Fruit fly (Drosophila melanogaster) whole organism, embryonic: ENCODE results near the gene xmas.

Experiments
- CG10321 ChIP-seq: fragments of 200-800 bp; sonication (Bioruptor generic); IDR thresholded peaks from 2 replicates; pipeline ENCODE4 v1.3.6; 2022; ENCODE audit warnings: missing biosample characterization, missing genetic modification characterization
- CG14667 ChIP-seq: fragments of 200-800 bp; sonication (Bioruptor generic); IDR thresholded peaks from 2 replicates; pipeline ENCODE4 v1.3.6; 2022; ENCODE audit warnings: missing biosample characterization, missing genetic modification characterization
- CG1529 ChIP-seq: fragments of 200-800 bp; sonication (Bioruptor generic); optimal IDR thresholded peaks from 3 replicates; lab custom pipeline; 2018; ENCODE audit warnings: missing biosample characterization, missing genetic modification characterization
- CG15479 ChIP-seq: fragments of 200-800 bp; sonication (Bioruptor generic); optimal IDR thresholded peaks from 3 replicates; lab custom pipeline; 2019; ENCODE audit warnings: missing biosample characterization, mild to moderate bottlenecking, missing genetic modification characterization, moderate library complexity
- CG1832 ChIP-seq: fragments of 200-800 bp; sonication (Bioruptor generic); optimal IDR thresholded peaks from 2 replicates; lab custom pipeline; 2017; ENCODE audit warnings: missing biosample characterization, mild to moderate bottlenecking, missing genetic modification characterization, inconsistent platforms
- CG18476 ChIP-seq: fragments of 200-800 bp; sonication (Bioruptor generic); optimal IDR thresholded peaks from 2 replicates; lab custom pipeline; 2016; ENCODE audit warnings: missing biosample characterization, mild to moderate bottlenecking, missing genetic modification characterization
- CG2199 ChIP-seq: fragments of 200-800 bp; sonication (Bioruptor generic); IDR thresholded peaks from 3 replicates; pipeline ENCODE4 v1.3.6; 2022; ENCODE audit warnings: missing biosample characterization, missing genetic modification characterization
- CG3838 ChIP-seq: fragments of 200-800 bp; sonication (Bioruptor generic); optimal IDR thresholded peaks from 3 replicates; lab custom pipeline; 2016; ENCODE audit warnings: missing biosample characterization, missing genetic modification characterization
- CG4360 ChIP-seq: fragments of 200-800 bp; sonication (Bioruptor generic); IDR thresholded peaks from 2 replicates; pipeline ENCODE4 v1.3.6; 2022; ENCODE audit warnings: missing biosample characterization, missing genetic modification characterization
- CG6175 ChIP-seq: fragments of 200-800 bp; sonication (Bioruptor generic); IDR thresholded peaks from 3 replicates; pipeline ENCODE4 v1.3.6; 2022; ENCODE audit warnings: missing biosample characterization, missing genetic modification characterization
- CG6765 ChIP-seq: fragments of 200-800 bp; sonication (Bioruptor generic); optimal IDR thresholded peaks from 3 replicates; lab custom pipeline; 2017; ENCODE audit warnings: missing biosample characterization, mild to moderate bottlenecking, missing genetic modification characterization
- CG7745 ChIP-seq: fragments of 200-800 bp; sonication (Bioruptor generic); optimal IDR thresholded peaks from 2 replicates; lab custom pipeline; 2018; ENCODE audit warnings: missing biosample characterization, mild to moderate bottlenecking, missing genetic modification characterization, moderate library complexity
- CG8924 ChIP-seq: fragments of 200-800 bp; optimal IDR thresholded peaks from 3 replicates; lab custom pipeline; 2019; ENCODE audit warnings: missing biosample characterization, mild to moderate bottlenecking, missing genetic modification characterization, moderate library complexity
- Fer3 ChIP-seq: fragments of 200-800 bp; sonication (Bioruptor generic); optimal IDR thresholded peaks from 2 replicates; lab custom pipeline; 2018; ENCODE audit warnings: missing biosample characterization, mild to moderate bottlenecking, missing genetic modification characterization, moderate library complexity
- Hr78 ChIP-seq, 2 experiments: fragments of 200-800 bp in 1 of 2; fragments of >200 bp in 1 of 2; sonication (Bioruptor generic) in 1 of 2; optimal IDR thresholded peaks; 2 replicates each; lab custom pipeline; 2017 to 2019; ENCODE audit warnings: missing biosample characterization in 2 of 2, missing genetic modification characterization in 2 of 2, mild to moderate bottlenecking in 1 of 2, moderate library complexity in 1 of 2
- Med ChIP-seq: fragments of 200-800 bp; sonication (Bioruptor generic); peaks from one replicate; lab custom pipeline; 2016; ENCODE audit warnings: missing biosample characterization, missing genetic modification characterization, mild to moderate bottlenecking, inconsistent platforms, moderate library complexity
- NC2α ChIP-seq: fragments of 200-800 bp; sonication (Bioruptor generic); optimal IDR thresholded peaks from 2 replicates; lab custom pipeline; 2016; ENCODE audit warnings: missing biosample characterization, missing genetic modification characterization
- Sry-δ ChIP-seq: fragments of 200-800 bp; sonication (Bioruptor generic); optimal IDR thresholded peaks from 2 replicates; lab custom pipeline; 2016; ENCODE audit warnings: missing biosample characterization, missing genetic modification characterization
- Trl ChIP-seq, 3 experiments: fragments of >200 bp in 2 of 3; fragments of 200-800 bp in 1 of 3; sonication (Bioruptor generic) in 1 of 3; optimal IDR thresholded peaks; 2 replicates in 1 of 3; 3 replicates in 2 of 3; lab custom pipeline; 2016 to 2017; ENCODE audit warnings: missing biosample characterization in 1 of 3, missing genetic modification characterization in 1 of 3
- ac ChIP-seq: fragments of 200-800 bp; sonication (Bioruptor generic); optimal IDR thresholded peaks from 3 replicates; lab custom pipeline; 2017; ENCODE audit warnings: missing biosample characterization, mild to moderate bottlenecking, missing genetic modification characterization
- amos ChIP-seq: fragments of 200-800 bp; sonication (Bioruptor generic); IDR thresholded peaks from 2 replicates; pipeline ENCODE4 v1.3.6; 2022; ENCODE audit warnings: missing biosample characterization, missing genetic modification characterization; ENCODE audit not compliant: partially characterized antibody
- cg ChIP-seq: fragments of 200-800 bp; sonication (Bioruptor generic); optimal IDR thresholded peaks from 3 replicates; lab custom pipeline; 2019; ENCODE audit warnings: missing biosample characterization, mild to moderate bottlenecking, missing genetic modification characterization, moderate library complexity
- chm ChIP-seq: fragments of 200-800 bp; sonication (Bioruptor generic); IDR thresholded peaks from 2 replicates; pipeline ENCODE4 v1.3.6; 2022; ENCODE audit warnings: missing biosample characterization, missing genetic modification characterization
- ci ChIP-seq: fragments of 200-800 bp; sonication (Bioruptor generic); IDR thresholded peaks from 3 replicates; pipeline ENCODE4 v1.3.6; 2022; ENCODE audit warnings: missing biosample characterization, missing genetic modification characterization
- da ChIP-seq: fragments of 200-800 bp; sonication (Bioruptor generic); optimal IDR thresholded peaks from 2 replicates; lab custom pipeline; 2016; ENCODE audit warnings: missing biosample characterization, missing genetic modification characterization
- exex ChIP-seq: fragments of 200-800 bp; sonication (Bioruptor generic); optimal IDR thresholded peaks from 4 replicates; lab custom pipeline; 2018; ENCODE audit warnings: missing biosample characterization, mild to moderate bottlenecking, missing genetic modification characterization, moderate library complexity
- hbn ChIP-seq: fragments of 200-800 bp; sonication (Bioruptor generic); IDR thresholded peaks from 2 replicates; pipeline ENCODE4 v1.3.6; 2022; ENCODE audit warnings: missing biosample characterization, missing genetic modification characterization; ENCODE audit not compliant: partially characterized antibody
- insv ChIP-seq, 2 experiments: fragments of 200-800 bp; sonication (Bioruptor generic); optimal IDR thresholded peaks; 3 replicates each; lab custom pipeline; 2016 to 2018; ENCODE audit warnings: missing biosample characterization in 2 of 2, missing genetic modification characterization in 2 of 2
- kni ChIP-seq: fragments of 200-800 bp; sonication (Bioruptor generic); optimal IDR thresholded peaks from 3 replicates; lab custom pipeline; 2017; ENCODE audit warnings: mild to moderate bottlenecking, missing biosample characterization, missing genetic modification reagents, missing genetic modification characterization
- pan ChIP-seq, 4 experiments: fragments of >200 bp in 3 of 4; fragments of 200-800 bp in 1 of 4; sonication (Bioruptor generic) in 1 of 4; optimal IDR thresholded peaks in 3 of 4; IDR thresholded peaks in 1 of 4; 2 replicates each; pipeline versions ENCODE4 v1.3.6 to Lab custom; 2017 to 2022; ENCODE audit warnings: missing biosample characterization in 2 of 4, missing genetic modification characterization in 2 of 4, mixed read lengths in 1 of 4
- pros ChIP-seq: fragments of 200-800 bp; sonication (Bioruptor generic); optimal IDR thresholded peaks from 3 replicates; lab custom pipeline; 2019; ENCODE audit warnings: missing biosample characterization, mild to moderate bottlenecking, missing genetic modification characterization, moderate library complexity
- repo ChIP-seq: fragments of 200-800 bp; sonication (Bioruptor generic); optimal IDR thresholded peaks from 2 replicates; lab custom pipeline; 2016; ENCODE audit warnings: missing biosample characterization, missing genetic modification characterization
- sens ChIP-seq: fragments of 200-800 bp; sonication (Bioruptor generic); peaks from one replicate; lab custom pipeline; 2016; ENCODE audit warnings: missing biosample characterization, missing genetic modification characterization
- so ChIP-seq: fragments of 200-800 bp; sonication (Bioruptor generic); IDR thresholded peaks from 3 replicates; pipeline ENCODE4 v1.3.6; 2022; ENCODE audit warnings: missing biosample characterization, missing genetic modification characterization
- tll ChIP-seq, 2 experiments: fragments of 200-800 bp in 1 of 2; fragments of >200 bp in 1 of 2; sonication (Bioruptor generic) in 1 of 2; optimal IDR thresholded peaks; 2 replicates each; lab custom pipeline; 2017 to 2019; ENCODE audit warnings: missing biosample characterization in 2 of 2, missing genetic modification characterization in 2 of 2, mild to moderate bottlenecking in 1 of 2, moderate library complexity in 1 of 2
- wor ChIP-seq: fragments of 200-800 bp; sonication (Bioruptor generic); IDR thresholded peaks from 2 replicates; pipeline ENCODE4 v1.3.6; 2022; ENCODE audit warnings: missing biosample characterization, missing genetic modification characterization

xmas gene

DNA sequence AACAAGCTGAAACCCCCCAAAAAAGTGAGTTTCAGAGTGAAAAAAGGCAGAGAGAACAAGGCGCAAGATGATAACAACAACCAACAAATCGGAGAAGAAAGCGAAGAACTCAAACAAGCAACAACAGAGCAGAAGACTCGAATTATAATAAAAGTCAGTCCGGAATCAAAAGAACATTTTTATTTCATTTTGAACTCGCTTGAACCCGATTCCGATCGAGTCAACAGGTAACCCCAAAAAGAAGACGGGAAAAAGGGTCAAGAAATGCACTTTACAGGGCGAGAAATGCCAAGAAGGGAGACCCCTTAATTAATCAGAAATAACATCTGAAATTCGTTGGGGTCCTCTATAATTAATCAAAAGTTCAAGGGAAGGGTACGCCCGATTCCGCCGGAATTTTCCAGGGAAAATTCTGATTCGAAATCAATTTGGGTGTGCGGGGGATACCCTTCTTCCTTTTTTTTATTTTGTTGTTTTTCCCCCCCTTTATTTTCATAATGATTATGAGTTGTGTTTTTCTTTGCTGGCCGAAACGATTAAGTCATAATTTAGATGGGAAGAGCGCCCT lies 3.4 kb upstream of the xmas start:
- TF ChIP-seq repo (GFP tag; lab: Kevin White, UChicago) (no peak), CG6175 (no peak), insv (GFP tag; optimal IDR thresholded peaks at IDR 0.05; lab: Kevin White, UChicago) (peak in 1 of 2 experiments; percentile 51), CG14667 (GFP tag; lab: Robert Waterston, UW) (no peak), pros (GFP tag; lab: Kevin White, UChicago) (peak; percentile 82), Hr78 (GFP tag; optimal IDR thresholded peaks at IDR 0.05; lab: Kevin White, UChicago) (peak in 1 of 2 experiments; percentile 20), tll (GFP tag; optimal IDR thresholded peaks at IDR 0.05; lab: Kevin White, UChicago) (peak in 1 of 2 experiments; percentile 17), CG7745 (peak; percentile 62), kni (GFP tag; lab: Kevin White, UChicago) (peak; percentile 67), NC2α (GFP tag; lab: Kevin White, UChicago) (no peak)
- TF ChIP-seq, all 482 proteins: peak for 6

DNA sequence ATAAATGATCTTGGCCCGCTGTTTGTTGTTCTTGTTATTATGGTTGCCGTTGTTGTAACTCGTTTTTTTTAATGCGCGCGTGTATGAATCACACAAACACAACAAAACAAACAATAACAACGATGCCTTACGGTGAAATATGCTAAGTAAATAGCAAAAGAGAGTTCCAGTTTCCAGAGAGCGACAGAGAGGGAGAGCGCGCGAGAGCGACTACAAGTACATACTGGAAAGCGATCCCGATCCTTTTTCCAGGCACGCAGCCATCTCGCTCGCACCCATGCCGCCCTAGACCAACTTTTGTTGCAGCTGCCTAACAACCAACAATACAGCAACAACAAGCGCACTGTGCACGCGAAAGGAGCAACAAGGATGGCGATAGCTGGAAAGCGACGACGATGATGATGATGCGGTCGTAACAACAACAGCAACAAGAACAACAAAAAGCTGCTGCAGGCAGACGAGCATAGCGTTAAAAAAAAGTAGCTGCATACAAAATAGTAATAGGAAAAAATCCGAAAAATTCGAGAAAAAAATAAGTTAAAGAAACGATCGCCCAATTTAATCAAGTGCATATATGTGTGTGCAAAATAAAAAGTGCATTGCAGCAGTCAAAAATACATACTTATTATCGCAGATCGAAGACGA lies 1.4 kb upstream of the xmas start:
- peak; percentile 18; the same call in 1 of the 2 replicates for TF ChIP-seq chm (GFP tag; lab: Robert Waterston, UW)
- no peak for TF ChIP-seq wor (GFP tag; lab: Robert Waterston, UW)
- TF ChIP-seq CG1529 (GFP tag; lab: Kevin White, UChicago), result no peak
- TF ChIP-seq so, result peak; percentile 23; the same call in 1 of the 3 replicates
- peak; percentile 75 for TF ChIP-seq sens (GFP tag; lab: Kevin White, UChicago)
- 0 out of 2 replicates have a peak, but pooled peaks have one; percentile 36 for TF ChIP-seq CG10321 (GFP tag; lab: Robert Waterston, UW)
- TF ChIP-seq Med, result peak; percentile 36
- peak; percentile 55 for TF ChIP-seq ac (GFP tag; lab: Kevin White, UChicago)
- TF ChIP-seq CG4360 (GFP tag; lab: Robert Waterston, UW), result peak; percentile 98
- TF ChIP-seq CG2199 (GFP tag; lab: Robert Waterston, UW), result 0 out of 3 replicates have a peak, but pooled peaks have one; percentile 73
- no peak for TF ChIP-seq Sry-δ (GFP tag; lab: Kevin White, UChicago)
- TF ChIP-seq CG18476 (GFP tag; lab: Kevin White, UChicago), result no peak
- 0 out of 2 replicates have a peak, but pooled peaks have one; percentile 20 for TF ChIP-seq hbn (GFP tag; lab: Robert Waterston, UW)
- no peak for TF ChIP-seq Fer3 (tag; lab: Kevin White, UChicago)
- peak; percentile 14 for TF ChIP-seq kni (GFP tag; lab: Kevin White, UChicago)
- TF ChIP-seq CG3838, result peak; percentile 2
- no peak for TF ChIP-seq amos (GFP tag; lab: Robert Waterston, UW)
- peak; percentile 72 for TF ChIP-seq CG8924
- peak; percentile 18; the same call in 1 of the 3 replicates for TF ChIP-seq ci
- peak; percentile 60 for TF ChIP-seq CG15479
- TF ChIP-seq Trl (optimal IDR thresholded peaks at IDR 0.05; lab: Kevin White, UChicago), result peak; percentile 56 to 79
- TF ChIP-seq Trl (GFP tag; optimal IDR thresholded peaks at IDR 0.05; lab: Kevin White, UChicago), result no peak
- TF ChIP-seq CG6765 (GFP tag; lab: Kevin White, UChicago), result no peak
- TF ChIP-seq CG1832 (GFP tag; lab: Kevin White, UChicago), result peak; percentile 78
- peak; percentile 9 for TF ChIP-seq cg (GFP tag; lab: Kevin White, UChicago)
- TF ChIP-seq exex (tag; lab: Kevin White, UChicago), result no peak
- no peak for TF ChIP-seq pan (optimal IDR thresholded peaks at IDR 0.05; lab: Kevin White, UChicago)
- TF ChIP-seq pan (GFP tag; optimal IDR thresholded peaks at IDR 0.05 in 1 of 2, IDR thresholded peaks at IDR 0.05 in 1 of 2), result peak in 1 of 2 experiments; percentile 24
- TF ChIP-seq da (GFP tag; lab: Kevin White, UChicago), result peak; percentile 25
